Fruit fly (Drosophila melanogaster): Measurements from ENCODE around the gene MSAmiP.

The MSAmiP gene

DNA sequence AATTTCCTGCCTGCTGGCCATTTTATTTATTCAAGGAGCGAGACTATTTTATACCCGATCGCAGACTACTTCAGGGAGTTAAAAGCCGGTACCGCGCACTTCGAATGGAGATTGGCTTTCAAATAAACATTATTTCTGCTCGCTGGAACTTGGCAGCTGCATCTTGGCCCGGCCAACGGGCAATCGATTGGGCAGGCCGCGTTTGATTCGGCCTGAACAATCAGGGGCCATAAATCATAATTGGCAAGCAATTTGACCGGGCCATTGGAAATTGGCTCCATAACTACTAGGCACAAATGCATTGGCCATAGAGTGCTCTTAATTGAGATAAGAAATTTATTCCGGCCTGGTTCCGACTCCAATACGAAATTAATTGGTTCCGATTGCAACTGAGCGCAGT, at the start of gene MSAmiP:
MSAmiP (minus strand) TSS at position 101 of the 400 bp plus-strand sequence.
- no peak for TF ChIP-seq usp (GFP tag; optimal IDR thresholded peaks at IDR 0.05)
- TF ChIP-seq psq (optimal IDR thresholded peaks at IDR 0.05), result no peak
- no peak for TF ChIP-seq CG8478 (optimal IDR thresholded peaks at IDR 0.05)
- TF ChIP-seq Dll (optimal IDR thresholded peaks at IDR 0.05), result no peak
- TF ChIP-seq EcR (GFP tag; optimal IDR thresholded peaks at IDR 0.05), result no peak
- no peak for TF ChIP-seq pan (optimal IDR thresholded peaks at IDR 0.05)

- no peak for TF ChIP-seq psq (optimal IDR thresholded peaks at IDR 0.05)
- no peak for TF ChIP-seq CG8478 (optimal IDR thresholded peaks at IDR 0.05)
- no peak for TF ChIP-seq Dll (optimal IDR thresholded peaks at IDR 0.05)
- TF ChIP-seq EcR (GFP tag; optimal IDR thresholded peaks at IDR 0.05), result no peak
- no peak for TF ChIP-seq usp (GFP tag; optimal IDR thresholded peaks at IDR 0.05)
- no peak for TF ChIP-seq pan (optimal IDR thresholded peaks at IDR 0.05)
Observed at dm6 chr3R:16944267-16944666, 48.2 kb upstream of the MSAmiP start.

- no peak for TF ChIP-seq psq (optimal IDR thresholded peaks at IDR 0.05)
- no peak for TF ChIP-seq Dll (optimal IDR thresholded peaks at IDR 0.05)
- TF ChIP-seq pan (optimal IDR thresholded peaks at IDR 0.05), result no peak
- TF ChIP-seq usp (GFP tag; optimal IDR thresholded peaks at IDR 0.05), result no peak
- no peak for TF ChIP-seq EcR (GFP tag; optimal IDR thresholded peaks at IDR 0.05)
- no peak for TF ChIP-seq CG8478 (optimal IDR thresholded peaks at IDR 0.05)
Observed at dm6 chr3R:16941285-16941684, 45.2 kb upstream of the MSAmiP start.

DNA sequence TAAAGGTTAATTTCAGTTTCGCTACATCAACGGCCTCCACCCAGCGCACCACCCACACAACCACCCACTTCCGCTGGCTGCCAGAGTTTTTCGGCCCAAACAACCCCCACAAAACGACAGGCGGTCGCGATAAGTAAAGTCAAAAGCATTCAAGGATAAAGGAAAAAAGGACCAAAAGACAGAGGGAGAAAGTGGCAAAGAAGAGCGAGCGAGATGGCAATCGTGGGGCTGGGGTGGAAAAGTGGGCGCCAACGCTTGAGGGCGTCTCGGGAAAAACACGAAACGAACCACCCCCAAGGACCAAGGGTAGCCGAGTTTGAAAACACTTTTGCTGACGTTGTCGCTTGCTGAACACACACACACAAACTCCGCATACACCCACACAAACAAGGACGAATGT, 44.4 kb upstream of the MSAmiP start:
- no peak for TF ChIP-seq usp (GFP tag; optimal IDR thresholded peaks at IDR 0.05)
- no peak for TF ChIP-seq EcR (GFP tag; optimal IDR thresholded peaks at IDR 0.05)
- TF ChIP-seq psq (optimal IDR thresholded peaks at IDR 0.05), result no peak
- no peak for TF ChIP-seq CG8478 (optimal IDR thresholded peaks at IDR 0.05)
- no peak for TF ChIP-seq pan (optimal IDR thresholded peaks at IDR 0.05)
- TF ChIP-seq Dll (optimal IDR thresholded peaks at IDR 0.05), result no peak

- no peak for TF ChIP-seq CG8478 (optimal IDR thresholded peaks at IDR 0.05)
- TF ChIP-seq Dll (optimal IDR thresholded peaks at IDR 0.05), result no peak
- no peak for TF ChIP-seq usp (GFP tag; optimal IDR thresholded peaks at IDR 0.05)
- no peak for TF ChIP-seq EcR (GFP tag; optimal IDR thresholded peaks at IDR 0.05)
- TF ChIP-seq psq (optimal IDR thresholded peaks at IDR 0.05), result no peak
- no peak for TF ChIP-seq pan (optimal IDR thresholded peaks at IDR 0.05)
Observed at dm6 chr3R:16936319-16936718, 40.2 kb upstream of the MSAmiP start.

DNA sequence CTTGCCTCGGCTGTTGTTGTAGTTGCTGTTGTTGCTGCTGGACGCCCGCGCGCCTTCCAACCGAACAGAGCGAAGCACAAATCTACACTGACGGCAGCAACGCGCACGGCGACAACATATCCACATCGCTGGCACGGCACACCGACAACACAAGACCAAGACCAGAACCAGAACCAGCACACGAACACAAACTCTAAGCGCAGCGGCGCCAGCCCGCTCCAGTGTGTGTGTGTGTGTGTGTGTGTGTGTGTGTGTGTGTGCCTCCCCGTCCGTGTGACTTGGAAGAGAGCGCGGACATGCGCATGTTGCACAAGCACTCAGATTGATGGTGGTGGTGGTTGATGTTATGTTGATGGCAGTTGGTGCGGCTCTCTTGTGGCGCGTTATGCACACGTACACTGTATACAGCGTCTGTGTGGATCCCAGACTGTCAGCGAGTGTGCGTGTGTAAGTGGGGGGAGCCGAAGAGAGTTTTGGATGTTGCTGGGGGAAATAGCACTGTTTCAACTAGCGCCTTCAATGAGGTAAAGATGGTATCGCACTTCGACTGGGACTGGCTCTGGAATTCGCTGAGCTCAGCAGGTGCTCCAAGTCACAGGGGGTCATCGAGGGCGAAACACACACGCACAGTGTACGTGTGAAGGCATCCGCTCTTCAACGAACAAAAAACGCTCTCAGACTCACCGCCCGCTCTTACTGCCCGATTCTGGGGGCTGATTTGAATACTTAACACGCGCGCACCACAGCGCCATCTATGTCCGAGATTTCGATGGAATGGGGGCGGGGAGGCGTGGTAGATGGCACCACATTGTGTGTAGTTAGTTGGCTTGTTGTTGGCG, 38.3 kb upstream of the MSAmiP start:
- no peak for TF ChIP-seq usp (GFP tag; optimal IDR thresholded peaks at IDR 0.05)
- no peak for TF ChIP-seq pan (optimal IDR thresholded peaks at IDR 0.05)
- no peak for TF ChIP-seq EcR (GFP tag; optimal IDR thresholded peaks at IDR 0.05)
- TF ChIP-seq CG8478 (optimal IDR thresholded peaks at IDR 0.05), result peak; percentile 56
- TF ChIP-seq psq (optimal IDR thresholded peaks at IDR 0.05), result no peak
- TF ChIP-seq Dll (optimal IDR thresholded peaks at IDR 0.05), result peak; percentile 17

DNA sequence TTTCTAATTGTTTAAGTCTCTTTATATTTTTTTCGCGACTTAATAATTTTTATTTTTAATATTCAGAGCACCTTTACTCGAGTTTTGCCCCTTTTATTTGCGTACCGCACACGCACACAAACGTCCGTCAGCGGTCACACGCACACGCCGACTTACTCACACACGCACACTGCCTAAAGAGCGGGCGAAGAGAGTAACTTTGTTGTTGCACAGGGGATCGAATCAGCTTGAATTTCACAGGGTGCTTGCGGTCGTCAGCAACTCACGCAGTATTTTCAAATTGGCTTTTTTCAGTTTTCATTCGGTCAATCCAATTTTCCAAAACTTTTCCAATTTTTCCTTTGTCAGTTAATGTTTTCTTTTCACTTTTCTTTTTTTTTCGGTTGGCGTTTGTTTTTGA, 37.3 kb upstream of the MSAmiP start:
- TF ChIP-seq usp (GFP tag; optimal IDR thresholded peaks at IDR 0.05) (no peak), CG8478 (optimal IDR thresholded peaks at IDR 0.05) (no peak), Dll (optimal IDR thresholded peaks at IDR 0.05) (no peak)

dm6 chr3R:16932868-16933267, 36.8 kb upstream of the MSAmiP start:
- TF ChIP-seq CG8478 (optimal IDR thresholded peaks at IDR 0.05) (no peak), EcR (GFP tag; optimal IDR thresholded peaks at IDR 0.05) (no peak), psq (optimal IDR thresholded peaks at IDR 0.05) (no peak), usp (GFP tag; optimal IDR thresholded peaks at IDR 0.05) (no peak), Dll (optimal IDR thresholded peaks at IDR 0.05) (no peak)

- TF ChIP-seq EcR (GFP tag; optimal IDR thresholded peaks at IDR 0.05) (no peak), pan (optimal IDR thresholded peaks at IDR 0.05) (no peak), CG8478 (optimal IDR thresholded peaks at IDR 0.05) (no peak), psq (optimal IDR thresholded peaks at IDR 0.05) (no peak), Dll (optimal IDR thresholded peaks at IDR 0.05) (no peak)
Observed at dm6 chr3R:16923526-16924176, 27.6 kb upstream of the MSAmiP start.

DNA sequence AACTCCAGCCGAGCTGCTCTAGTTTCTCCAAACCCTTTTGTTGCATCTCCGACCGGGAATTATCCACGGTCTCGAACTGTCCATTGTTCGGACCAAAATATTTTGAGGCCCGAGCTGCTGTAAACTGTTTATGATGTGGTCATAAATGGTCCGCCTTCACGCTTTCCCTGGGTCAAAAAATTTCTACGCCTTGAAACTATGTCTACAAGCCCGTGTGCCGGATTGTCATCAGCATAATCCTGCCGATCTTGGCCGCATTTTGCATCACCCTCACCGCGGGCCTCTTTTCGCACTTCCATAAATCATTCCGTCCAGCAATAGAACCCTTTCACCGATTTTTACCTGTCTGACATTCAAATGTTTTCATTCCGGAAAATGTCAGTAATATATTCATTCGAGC, 25.3 kb upstream of the MSAmiP start:
- TF ChIP-seq EcR (GFP tag; optimal IDR thresholded peaks at IDR 0.05) (no peak), Dll (optimal IDR thresholded peaks at IDR 0.05) (no peak), usp (GFP tag; optimal IDR thresholded peaks at IDR 0.05) (no peak), psq (optimal IDR thresholded peaks at IDR 0.05) (no peak), pan (optimal IDR thresholded peaks at IDR 0.05) (no peak), CG8478 (optimal IDR thresholded peaks at IDR 0.05) (no peak)

DNA sequence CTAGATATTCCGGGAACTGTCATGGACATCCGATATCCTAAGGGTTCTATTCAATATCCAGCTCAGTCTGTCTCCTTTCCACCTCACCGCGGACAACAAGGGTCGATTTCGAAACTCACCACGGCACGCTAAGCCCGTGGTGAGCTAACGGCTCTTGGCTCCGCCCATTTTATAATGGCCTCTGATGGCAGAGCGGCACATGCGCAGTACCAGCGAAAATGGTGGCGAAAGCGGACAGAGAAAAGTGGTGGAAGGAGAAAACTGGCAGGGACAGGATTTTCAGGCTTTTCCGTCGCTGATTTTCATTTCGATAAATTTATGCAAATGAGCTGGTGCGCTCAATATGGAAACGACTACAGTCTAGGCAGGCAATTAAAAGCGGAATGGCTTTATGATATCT, 24.3 kb upstream of the MSAmiP start:
- TF ChIP-seq pan (optimal IDR thresholded peaks at IDR 0.05), result no peak
- no peak for TF ChIP-seq EcR (GFP tag; optimal IDR thresholded peaks at IDR 0.05)
- TF ChIP-seq CG8478 (optimal IDR thresholded peaks at IDR 0.05), result no peak

dm6 chr3R:16918988-16919427, 22.9 kb upstream of the MSAmiP start:
- TF ChIP-seq Dll (optimal IDR thresholded peaks at IDR 0.05) (no peak), CG8478 (optimal IDR thresholded peaks at IDR 0.05) (no peak), usp (GFP tag; optimal IDR thresholded peaks at IDR 0.05) (no peak), pan (optimal IDR thresholded peaks at IDR 0.05) (no peak), psq (optimal IDR thresholded peaks at IDR 0.05) (no peak), EcR (GFP tag; optimal IDR thresholded peaks at IDR 0.05) (no peak)
